Fruit fly (Drosophila melanogaster) whole organism, embryonic: Measurements from ENCODE around the gene mat.
A peak's percentile ranks its signal among the peaks of the same experiment; 100 is the strongest.

ENCODE experiments used
- CG10462 ChIP-seq: fragments of 200-800 bp; sonication (Bioruptor generic); optimal IDR thresholded peaks from 2 replicates; lab custom pipeline; 2016; ENCODE audit warnings: missing biosample characterization, missing genetic modification characterization
- CG10959 ChIP-seq: fragments of 200-800 bp; sonication (Bioruptor generic); IDR thresholded peaks from 2 replicates; pipeline ENCODE4 v1.3.6; 2022; ENCODE audit warnings: missing biosample characterization, missing genetic modification characterization
- CG10979 ChIP-seq: fragments of 200-800 bp; sonication (Bioruptor generic); optimal IDR thresholded peaks from 2 replicates; lab custom pipeline; 2018; ENCODE audit warnings: missing biosample characterization, mild to moderate bottlenecking, missing genetic modification characterization, moderate library complexity
- CG11398 ChIP-seq: fragments of 200-800 bp; sonication (Bioruptor generic); optimal IDR thresholded peaks from 2 replicates; lab custom pipeline; 2016; ENCODE audit warnings: missing biosample characterization, missing genetic modification characterization
- CG11695 ChIP-seq: fragments of 200-800 bp; sonication (Bioruptor generic); IDR thresholded peaks from 3 replicates; pipeline ENCODE4 v1.3.6; 2022; ENCODE audit warnings: missing biosample characterization, missing genetic modification characterization
- CG11696 ChIP-seq: fragments of 200-800 bp; sonication (Bioruptor generic); IDR thresholded peaks from 2 replicates; pipeline ENCODE4 v1.3.6; 2022; ENCODE audit warnings: missing biosample characterization, missing genetic modification characterization
- CG14667 ChIP-seq: fragments of 200-800 bp; sonication (Bioruptor generic); IDR thresholded peaks from 2 replicates; pipeline ENCODE4 v1.3.6; 2022; ENCODE audit warnings: missing biosample characterization, missing genetic modification characterization
- CG15601 ChIP-seq: fragments of 200-800 bp; sonication (Bioruptor generic); optimal IDR thresholded peaks from 3 replicates; lab custom pipeline; 2019; ENCODE audit warnings: missing biosample characterization, mild to moderate bottlenecking, missing genetic modification characterization, moderate library complexity
- CG17359 ChIP-seq: fragments of 200-800 bp; sonication (Bioruptor generic); optimal IDR thresholded peaks from 3 replicates; lab custom pipeline; 2018; ENCODE audit warnings: missing biosample characterization, mild to moderate bottlenecking, missing genetic modification characterization, moderate library complexity
- CG17802 ChIP-seq: fragments of 200-800 bp; sonication (Bioruptor generic); optimal IDR thresholded peaks from 2 replicates; lab custom pipeline; 2018; ENCODE audit warnings: missing biosample characterization, mild to moderate bottlenecking, missing genetic modification characterization, moderate library complexity
- CG1792 ChIP-seq: fragments of 200-800 bp; sonication (Bioruptor generic); optimal IDR thresholded peaks from 2 replicates; lab custom pipeline; 2016; ENCODE audit warnings: missing biosample characterization, missing genetic modification characterization
- CG1832 ChIP-seq: fragments of 200-800 bp; sonication (Bioruptor generic); optimal IDR thresholded peaks from 2 replicates; lab custom pipeline; 2017; ENCODE audit warnings: missing biosample characterization, mild to moderate bottlenecking, missing genetic modification characterization, inconsistent platforms
- CG34224 ChIP-seq: fragments of 200-800 bp; sonication (Bioruptor generic); IDR thresholded peaks from 3 replicates; pipeline ENCODE4 v1.3.6; 2022; ENCODE audit warnings: missing biosample characterization, missing genetic modification characterization; ENCODE audit not compliant: partially characterized antibody
- CG42726 ChIP-seq: fragments of 200-800 bp; sonication (Bioruptor generic); IDR thresholded peaks from 2 replicates; pipeline ENCODE4 v1.3.6; 2022; ENCODE audit warnings: missing biosample characterization, missing genetic modification characterization; ENCODE audit not compliant: partially characterized antibody
- CG6654 ChIP-seq: fragments of 200-800 bp; sonication (Bioruptor generic); optimal IDR thresholded peaks from 2 replicates; lab custom pipeline; 2017; ENCODE audit warnings: missing biosample characterization, mild to moderate bottlenecking, missing genetic modification characterization
- CG6854 ChIP-seq: fragments of 200-800 bp; sonication (Bioruptor generic); optimal IDR thresholded peaks from 3 replicates; lab custom pipeline; 2017; ENCODE audit warnings: missing biosample characterization, mild to moderate bottlenecking, missing genetic modification characterization
- CG7839 ChIP-seq: fragments of 200-800 bp; sonication (Bioruptor generic); optimal IDR thresholded peaks from 3 replicates; lab custom pipeline; 2018; ENCODE audit warnings: missing biosample characterization, mild to moderate bottlenecking, missing genetic modification characterization, moderate library complexity
- CG9727 ChIP-seq: fragments of 200-800 bp; sonication (Bioruptor generic); optimal IDR thresholded peaks from 3 replicates; lab custom pipeline; 2017; ENCODE audit warnings: missing biosample characterization, mild to moderate bottlenecking, missing genetic modification characterization
- CrebB ChIP-seq: fragments of 200-800 bp; sonication (Bioruptor generic); optimal IDR thresholded peaks from 3 replicates; lab custom pipeline; 2018; ENCODE audit warnings: missing biosample characterization, mild to moderate bottlenecking, missing genetic modification characterization
- Dbx ChIP-seq: fragments of 200-800 bp; sonication (Bioruptor generic); IDR thresholded peaks from 3 replicates; pipeline ENCODE4 v1.3.6; 2022; ENCODE audit warnings: missing biosample characterization, missing genetic modification characterization
- ERR ChIP-seq: fragments of 200-800 bp; sonication (Bioruptor generic); optimal IDR thresholded peaks from 2 replicates; lab custom pipeline; 2016; ENCODE audit warnings: missing biosample characterization, missing genetic modification characterization
- Ets97D ChIP-seq: fragments of 200-800 bp; sonication (Bioruptor generic); optimal IDR thresholded peaks from 3 replicates; lab custom pipeline; 2016; ENCODE audit warnings: missing biosample characterization, missing genetic modification characterization
- Fer3 ChIP-seq: fragments of 200-800 bp; sonication (Bioruptor generic); optimal IDR thresholded peaks from 2 replicates; lab custom pipeline; 2018; ENCODE audit warnings: missing biosample characterization, mild to moderate bottlenecking, missing genetic modification characterization, moderate library complexity
- HLH4C ChIP-seq: fragments of 200-800 bp; sonication (Bioruptor generic); IDR thresholded peaks from 3 replicates; pipeline ENCODE4 v1.3.6; 2022; ENCODE audit warnings: missing biosample characterization, missing genetic modification characterization; ENCODE audit not compliant: partially characterized antibody
- Hr39 ChIP-seq: fragments of >200 bp; optimal IDR thresholded peaks from 2 replicates; lab custom pipeline; 2017
- Jarid2 ChIP-seq: fragments of 200-800 bp; sonication (Bioruptor generic); optimal IDR thresholded peaks from 3 replicates; lab custom pipeline; 2017; ENCODE audit warnings: mild to moderate bottlenecking, missing biosample characterization, missing genetic modification reagents, missing genetic modification characterization
- Nf-YA ChIP-seq: fragments of 200-800 bp; sonication (Bioruptor generic); IDR thresholded peaks from 2 replicates; pipeline ENCODE4 v1.3.6; 2022; ENCODE audit warnings: missing biosample characterization, missing genetic modification characterization
- Nf-YC ChIP-seq: fragments of 200-800 bp; optimal IDR thresholded peaks from 3 replicates; lab custom pipeline; 2019; ENCODE audit warnings: missing biosample characterization, mild to moderate bottlenecking, missing genetic modification characterization, moderate library complexity
- Oli ChIP-seq: fragments of 200-800 bp; sonication (Bioruptor generic); optimal IDR thresholded peaks from 2 replicates; lab custom pipeline; 2018; ENCODE audit warnings: missing biosample characterization, mild to moderate bottlenecking, missing genetic modification characterization, moderate library complexity
- abd-A ChIP-seq: fragments of 200-800 bp; sonication (Bioruptor generic); optimal IDR thresholded peaks from 3 replicates; lab custom pipeline; 2019; ENCODE audit warnings: missing biosample characterization, mild to moderate bottlenecking, missing genetic modification characterization, moderate library complexity
- cas ChIP-seq: fragments of 200-800 bp; sonication (Bioruptor generic); IDR thresholded peaks from 2 replicates; pipeline ENCODE4 v1.3.6; 2022; ENCODE audit warnings: missing biosample characterization, missing genetic modification characterization
- crp ChIP-seq, 2 experiments: fragments of 200-800 bp; sonication (Bioruptor generic); optimal IDR thresholded peaks; 2 replicates in 1 of 2; 3 replicates in 1 of 2; lab custom pipeline; 2017; ENCODE audit warnings: missing biosample characterization in 2 of 2, missing genetic modification characterization in 2 of 2, mild to moderate bottlenecking in 1 of 2, moderate library complexity in 1 of 2
- danr ChIP-seq: fragments of 200-800 bp; sonication (Bioruptor generic); IDR thresholded peaks from 2 replicates; pipeline ENCODE4 v1.3.6; 2022; ENCODE audit warnings: missing biosample characterization, missing genetic modification characterization
- dmrt11E ChIP-seq: fragments of 200-800 bp; sonication (Bioruptor generic); optimal IDR thresholded peaks from 3 replicates; lab custom pipeline; 2018; ENCODE audit warnings: missing biosample characterization, mild to moderate bottlenecking, missing genetic modification characterization, moderate library complexity
- dysf ChIP-seq: fragments of 200-800 bp; sonication (Bioruptor generic); IDR thresholded peaks from 3 replicates; pipeline ENCODE4 v1.3.6; 2022; ENCODE audit warnings: missing biosample characterization, missing genetic modification characterization
- eyg ChIP-seq: fragments of 200-800 bp; sonication (Bioruptor generic); optimal IDR thresholded peaks from 3 replicates; lab custom pipeline; 2016; ENCODE audit warnings: missing biosample characterization, missing genetic modification characterization
- gt ChIP-seq: fragments of 200-800 bp; sonication (Bioruptor generic); IDR thresholded peaks from 2 replicates; pipeline ENCODE4 v1.3.6; 2022; ENCODE audit warnings: missing biosample characterization, missing genetic modification characterization
- kay ChIP-seq: fragments of 200-800 bp; sonication (Bioruptor generic); optimal IDR thresholded peaks from 2 replicates; lab custom pipeline; 2016; ENCODE audit warnings: missing biosample characterization, missing genetic modification characterization
- lola ChIP-seq, 3 experiments: fragments of >200 bp in 2 of 3; fragments of 200-800 bp in 1 of 3; sonication (Bioruptor generic) in 1 of 3; optimal IDR thresholded peaks; 2 replicates each; lab custom pipeline; 2017 to 2019; ENCODE audit warnings: missing biosample characterization in 3 of 3, missing genetic modification characterization in 3 of 3, mild to moderate bottlenecking in 1 of 3, moderate library complexity in 1 of 3
- pnt ChIP-seq: fragments of 200-800 bp; sonication (Bioruptor generic); optimal IDR thresholded peaks from 3 replicates; lab custom pipeline; 2016; ENCODE audit warnings: missing biosample characterization, missing genetic modification characterization
- salm ChIP-seq: fragments of 200-800 bp; sonication (Bioruptor generic); optimal IDR thresholded peaks from 2 replicates; lab custom pipeline; 2018; ENCODE audit warnings: missing biosample characterization, mild to moderate bottlenecking, missing genetic modification characterization
- sob ChIP-seq: fragments of 200-800 bp; sonication (Bioruptor generic); IDR thresholded peaks from 2 replicates; pipeline ENCODE4 v1.3.6; 2022; ENCODE audit warnings: missing biosample characterization, missing genetic modification characterization
- tll ChIP-seq, 2 experiments: fragments of 200-800 bp in 1 of 2; fragments of >200 bp in 1 of 2; sonication (Bioruptor generic) in 1 of 2; optimal IDR thresholded peaks; 2 replicates each; lab custom pipeline; 2017 to 2019; ENCODE audit warnings: missing biosample characterization in 2 of 2, missing genetic modification characterization in 2 of 2, mild to moderate bottlenecking in 1 of 2, moderate library complexity in 1 of 2
- tna ChIP-seq: fragments of 200-800 bp; sonication (Bioruptor generic); IDR thresholded peaks from 2 replicates; pipeline ENCODE4 v1.3.6; 2022; ENCODE audit warnings: missing biosample characterization, missing genetic modification characterization; ENCODE audit not compliant: partially characterized antibody
- toy ChIP-seq: fragments of 200-800 bp; sonication (Bioruptor generic); IDR thresholded peaks from 2 replicates; pipeline ENCODE4 v1.3.6; 2022; ENCODE audit warnings: missing biosample characterization, missing genetic modification characterization
- ttk ChIP-seq: fragments of 200-800 bp; sonication (Bioruptor generic); IDR thresholded peaks from 2 replicates; pipeline ENCODE4 v2.1.2; 2022; ENCODE audit warnings: missing biosample characterization, missing genetic modification characterization
- vfl ChIP-seq: fragments of 200-800 bp; sonication (Bioruptor generic); optimal IDR thresholded peaks from 2 replicates; lab custom pipeline; 2016; ENCODE audit warnings: missing biosample characterization, missing genetic modification characterization
- wek ChIP-seq: fragments of 200-800 bp; sonication (Bioruptor generic); optimal IDR thresholded peaks from 3 replicates; lab custom pipeline; 2018; ENCODE audit warnings: missing biosample characterization, mild to moderate bottlenecking, missing genetic modification characterization, moderate library complexity
- wor ChIP-seq: fragments of 200-800 bp; sonication (Bioruptor generic); IDR thresholded peaks from 2 replicates; pipeline ENCODE4 v1.3.6; 2022; ENCODE audit warnings: missing biosample characterization, missing genetic modification characterization

Gene mat

dm6 chr3L:895314-895980 is 7.3 kb upstream of the mat start, which contains the start of gene CG34056 (continued):
- peak in 1 of 2 experiments; percentile 7 for TF ChIP-seq tll (GFP tag; optimal IDR thresholded peaks at IDR 0.05; lab: Kevin White, UChicago)
- TF ChIP-seq danr (GFP tag; lab: Robert Waterston, UW) = peak; percentile 95
- TF ChIP-seq wek (GFP tag; lab: Kevin White, UChicago) = peak; percentile 47
- peak; percentile 91 for TF ChIP-seq CG9727
- peak; percentile 96 for TF ChIP-seq Dbx (GFP tag; lab: Robert Waterston, UW)
- peak; percentile 97 for TF ChIP-seq CG11695 (GFP tag; lab: Robert Waterston, UW)
- TF ChIP-seq CG10959 (GFP tag; lab: Robert Waterston, UW) = peak; percentile 85
- peak; percentile 59 for TF ChIP-seq ERR (GFP tag; lab: Kevin White, UChicago)
- TF ChIP-seq CG17802 (tag; lab: Kevin White, UChicago) = peak; percentile 66
- peak; percentile 94 for TF ChIP-seq kay (GFP tag; lab: Kevin White, UChicago)
- no peak for TF ChIP-seq CG1832 (GFP tag; lab: Kevin White, UChicago)
- peak; percentile 91 for TF ChIP-seq CG14667 (GFP tag; lab: Robert Waterston, UW)
- TF ChIP-seq abd-A (tag; lab: Kevin White, UChicago) = peak; percentile 94
- TF ChIP-seq CG1792 (GFP tag; lab: Kevin White, UChicago) = peak; percentile 79
- peak in 1 of 2 experiments; percentile 48 for TF ChIP-seq crp (GFP tag; optimal IDR thresholded peaks at IDR 0.05; lab: Kevin White, UChicago)
- peak; percentile 69 for TF ChIP-seq CG10462 (GFP tag; lab: Kevin White, UChicago)
- TF ChIP-seq tna (GFP tag; lab: Robert Waterston, UW) = no peak
- TF ChIP-seq dysf (GFP tag; lab: Robert Waterston, UW) = peak; percentile 97
- TF ChIP-seq CrebB = peak; percentile 78
- no peak for TF ChIP-seq CG34224 (GFP tag; lab: Robert Waterston, UW)
- peak; percentile 95 for TF ChIP-seq ttk
- peak; percentile 82 for TF ChIP-seq CG6654 (GFP tag; lab: Kevin White, UChicago)
- TF ChIP-seq eyg = peak; percentile 83
- TF ChIP-seq CG11398 = peak; percentile 38
- peak; percentile 86 for TF ChIP-seq CG6854
- TF ChIP-seq Nf-YA (GFP tag; lab: Robert Waterston, UW) = peak; percentile 94
- TF ChIP-seq wor = peak; percentile 89
- TF ChIP-seq toy (GFP tag; lab: Robert Waterston, UW) = peak; percentile 87
- TF ChIP-seq CG15601 (tag; lab: Kevin White, UChicago) = peak; percentile 75
- TF ChIP-seq cas (GFP tag; lab: Robert Waterston, UW) = peak; percentile 87
- TF ChIP-seq CG11696 (GFP tag; lab: Robert Waterston, UW) = peak; percentile 85
- TF ChIP-seq gt (GFP tag; lab: Robert Waterston, UW) = peak; percentile 77
- TF ChIP-seq Hr39 (lab: Kevin White, UChicago) = no peak
- TF ChIP-seq Ets97D = peak; percentile 65
- TF ChIP-seq Jarid2 (GFP tag; lab: Kevin White, UChicago) = peak; percentile 65
- TF ChIP-seq Oli (tag; lab: Kevin White, UChicago) = peak; percentile 89
- TF ChIP-seq lola (GFP tag; optimal IDR thresholded peaks at IDR 0.05; lab: Kevin White, UChicago) = peak in 1 of 3 experiments; percentile 63
- TF ChIP-seq CG7839 (tag; lab: Kevin White, UChicago) = peak; percentile 94
- peak; percentile 71 for TF ChIP-seq vfl (GFP tag; lab: Kevin White, UChicago)
- peak; percentile 96 for TF ChIP-seq CG17359 (tag; lab: Kevin White, UChicago)
- TF ChIP-seq CG10979 (tag; lab: Kevin White, UChicago) = peak; percentile 94
- TF ChIP-seq dmrt11E (tag; lab: Kevin White, UChicago) = peak; percentile 66
- TF ChIP-seq Fer3 = peak; percentile 95
- peak; percentile 83 for TF ChIP-seq pnt (GFP tag; lab: Kevin White, UChicago)
- no peak for TF ChIP-seq HLH4C (GFP tag; lab: Robert Waterston, UW)
- peak; percentile 80 for TF ChIP-seq Nf-YC
- TF ChIP-seq CG42726 (GFP tag; lab: Robert Waterston, UW) = no peak
- TF ChIP-seq salm (tag; lab: Kevin White, UChicago) = peak; percentile 88
- peak; percentile 98 for TF ChIP-seq sob (GFP tag; lab: Robert Waterston, UW)
